Worm (Caenorhabditis elegans): Measurements from ENCODE around the gene oac-10.

- TF ChIP-seq pag-3 (tag; optimal IDR thresholded peaks at IDR 0.05; ENCODE audit: borderline replicate concordance) (no peak), T23F11.4 (GFP tag; optimal IDR thresholded peaks at IDR 0.05) (no peak), ama-1 (optimal IDR thresholded peaks at IDR 0.05) (no peak), rnt-1 (tag; optimal IDR thresholded peaks at IDR 0.05) (no peak), hlh-30 (tag; optimal IDR thresholded peaks at IDR 0.05; ENCODE audit: insufficient read depth) (peak; percentile 18), ceh-22 (tag; optimal IDR thresholded peaks at IDR 0.05) (no peak), eyg-1 (tag; optimal IDR thresholded peaks at IDR 0.05) (no peak), madf-2 (tag; optimal IDR thresholded peaks at IDR 0.05) (no peak)
Observed at ce11 chrII:3896920-3897319, 27.2 kb downstream of the oac-10 start.
